Worm (Caenorhabditis elegans): ENCODE results near the gene nrx-1.

DNA sequence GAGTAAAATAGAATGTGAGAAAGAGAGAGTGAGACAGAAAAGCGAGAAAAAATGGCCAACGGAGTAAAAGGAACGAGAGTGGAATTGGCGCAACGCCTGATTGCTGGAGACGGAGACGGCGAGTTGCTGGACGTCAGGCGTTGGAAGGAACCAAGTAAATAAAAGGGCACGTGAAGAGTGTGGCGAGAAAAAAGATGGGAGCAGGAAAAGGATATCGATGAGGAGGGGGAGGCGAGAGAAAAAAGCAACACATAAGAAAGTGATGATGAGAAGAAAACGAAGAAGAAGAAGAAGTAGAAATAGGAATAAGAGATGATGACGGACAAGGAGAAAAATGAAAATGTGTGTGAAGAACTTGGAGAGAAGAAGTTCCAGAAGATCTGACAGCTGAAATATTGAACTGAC is 46.6 kb downstream of the nrx-1 start:
- TF ChIP-seq ztf-4 (tag; optimal IDR thresholded peaks at IDR 0.05) (no peak), lin-39 (tag; optimal IDR thresholded peaks at IDR 0.05) (peak; percentile 65), nhr-12 (tag; optimal IDR thresholded peaks at IDR 0.05) (no peak), unc-62 (GFP tag; optimal IDR thresholded peaks at IDR 0.05) (peak; percentile 80)
